Fruit fly (Drosophila melanogaster) whole organism, embryonic: ENCODE results near the gene tsl.
A peak's percentile ranks its signal among the peaks of the same experiment; 100 is the strongest.

Source experiments
- Ada2b ChIP-seq: fragments of 200-800 bp; sonication (Bioruptor generic); IDR thresholded peaks from 2 replicates; pipeline ENCODE4 v1.3.6; 2022; ENCODE audit warnings: missing biosample characterization, missing genetic modification characterization
- Asciz ChIP-seq: fragments of 200-800 bp; sonication (Bioruptor generic); optimal IDR thresholded peaks from 2 replicates; lab custom pipeline; 2017; ENCODE audit warnings: missing biosample characterization, mild to moderate bottlenecking, missing genetic modification characterization, missing genetic modification reagents
- CG10267 ChIP-seq: fragments of 200-800 bp; sonication (Bioruptor generic); optimal IDR thresholded peaks from 2 replicates; lab custom pipeline; 2018; ENCODE audit warnings: missing biosample characterization, mild to moderate bottlenecking, missing genetic modification characterization, moderate library complexity
- CG10321 ChIP-seq: fragments of 200-800 bp; sonication (Bioruptor generic); IDR thresholded peaks from 2 replicates; pipeline ENCODE4 v1.3.6; 2022; ENCODE audit warnings: missing biosample characterization, missing genetic modification characterization
- CG11504 ChIP-seq: fragments of 200-800 bp; sonication (Bioruptor generic); optimal IDR thresholded peaks from 3 replicates; lab custom pipeline; 2019; ENCODE audit warnings: missing biosample characterization, mild to moderate bottlenecking, missing genetic modification characterization, moderate library complexity
- CG1233 ChIP-seq: fragments of 200-800 bp; sonication (Bioruptor generic); optimal IDR thresholded peaks from 4 replicates; lab custom pipeline; 2018; ENCODE audit warnings: missing biosample characterization, mild to moderate bottlenecking, missing genetic modification characterization
- CG15479 ChIP-seq: fragments of 200-800 bp; sonication (Bioruptor generic); optimal IDR thresholded peaks from 3 replicates; lab custom pipeline; 2019; ENCODE audit warnings: missing biosample characterization, mild to moderate bottlenecking, missing genetic modification characterization, moderate library complexity
- CG15696 ChIP-seq: fragments of 200-800 bp; sonication (Bioruptor generic); optimal IDR thresholded peaks from 2 replicates; lab custom pipeline; 2019; ENCODE audit warnings: missing biosample characterization, mild to moderate bottlenecking, missing genetic modification characterization, moderate library complexity
- CG1603 ChIP-seq: fragments of 200-800 bp; sonication (Bioruptor generic); optimal IDR thresholded peaks from 2 replicates; lab custom pipeline; 2019; ENCODE audit warnings: missing biosample characterization, mild to moderate bottlenecking, missing genetic modification characterization, moderate library complexity
- CG18262 ChIP-seq: fragments of 200-800 bp; optimal IDR thresholded peaks from 3 replicates; lab custom pipeline; 2019; ENCODE audit warnings: missing biosample characterization, mild to moderate bottlenecking, missing genetic modification characterization, moderate library complexity
- CG1832 ChIP-seq: fragments of 200-800 bp; sonication (Bioruptor generic); optimal IDR thresholded peaks from 2 replicates; lab custom pipeline; 2017; ENCODE audit warnings: missing biosample characterization, mild to moderate bottlenecking, missing genetic modification characterization, inconsistent platforms
- CG2199 ChIP-seq: fragments of 200-800 bp; sonication (Bioruptor generic); IDR thresholded peaks from 3 replicates; pipeline ENCODE4 v1.3.6; 2022; ENCODE audit warnings: missing biosample characterization, missing genetic modification characterization
- CG2712 ChIP-seq: fragments of 200-800 bp; optimal IDR thresholded peaks from 3 replicates; lab custom pipeline; 2019; ENCODE audit warnings: missing biosample characterization, mild to moderate bottlenecking, missing genetic modification characterization, moderate library complexity
- CG33557 ChIP-seq: fragments of 200-800 bp; sonication (Bioruptor generic); optimal IDR thresholded peaks from 2 replicates; lab custom pipeline; 2019; ENCODE audit warnings: missing biosample characterization, mild to moderate bottlenecking, missing genetic modification characterization, moderate library complexity
- CG8359 ChIP-seq: fragments of 200-800 bp; sonication (Bioruptor generic); optimal IDR thresholded peaks from 2 replicates; lab custom pipeline; 2017; ENCODE audit warnings: missing biosample characterization, mild to moderate bottlenecking, missing genetic modification characterization, borderline replicate concordance
- CG8924 ChIP-seq: fragments of 200-800 bp; optimal IDR thresholded peaks from 3 replicates; lab custom pipeline; 2019; ENCODE audit warnings: missing biosample characterization, mild to moderate bottlenecking, missing genetic modification characterization, moderate library complexity
- D ChIP-seq, 2 experiments: fragments of 200-800 bp in 1 of 2; fragments of >200 bp in 1 of 2; sonication (Bioruptor generic) in 1 of 2; optimal IDR thresholded peaks; 2 replicates in 1 of 2; 3 replicates in 1 of 2; lab custom pipeline; 2017; ENCODE audit warnings: mild to moderate bottlenecking in 1 of 2, missing biosample characterization in 1 of 2, missing genetic modification characterization in 1 of 2, missing genetic modification reagents in 1 of 2
- D19A ChIP-seq: fragments of 200-800 bp; optimal IDR thresholded peaks from 3 replicates; lab custom pipeline; 2019; ENCODE audit warnings: missing biosample characterization, mild to moderate bottlenecking, missing genetic modification characterization, moderate library complexity
- Ets65A ChIP-seq: fragments of 200-800 bp; sonication (Bioruptor generic); peaks from one replicate; lab custom pipeline; 2016; ENCODE audit warnings: missing biosample characterization, missing genetic modification characterization
- PHDP ChIP-seq: fragments of 200-800 bp; sonication (Bioruptor generic); optimal IDR thresholded peaks from 3 replicates; lab custom pipeline; 2018; ENCODE audit warnings: missing biosample characterization, mild to moderate bottlenecking, missing genetic modification characterization, moderate library complexity
- Sox100B ChIP-seq: fragments of 200-800 bp; sonication (Bioruptor generic); optimal IDR thresholded peaks from 3 replicates; lab custom pipeline; 2018; ENCODE audit warnings: missing biosample characterization, mild to moderate bottlenecking, missing genetic modification characterization
- Sry-β ChIP-seq: fragments of 200-800 bp; sonication (Bioruptor generic); optimal IDR thresholded peaks from 2 replicates; lab custom pipeline; 2018; ENCODE audit warnings: missing biosample characterization, mild to moderate bottlenecking, missing genetic modification characterization, moderate library complexity
- Xrp1 ChIP-seq: fragments of 200-800 bp; sonication (Bioruptor generic); IDR thresholded peaks from 2 replicates; pipeline ENCODE4 v1.3.6; 2022; ENCODE audit warnings: missing biosample characterization, missing genetic modification characterization
- bigmax ChIP-seq: fragments of 200-800 bp; sonication (Bioruptor generic); optimal IDR thresholded peaks from 2 replicates; lab custom pipeline; 2018; ENCODE audit warnings: missing biosample characterization, mild to moderate bottlenecking, missing genetic modification characterization
- chif ChIP-seq, 2 experiments: fragments of 200-800 bp; sonication (Bioruptor generic); optimal IDR thresholded peaks; 3 replicates each; lab custom pipeline; 2016; ENCODE audit warnings: missing biosample characterization in 2 of 2, missing genetic modification characterization in 2 of 2
- chm ChIP-seq: fragments of 200-800 bp; sonication (Bioruptor generic); IDR thresholded peaks from 2 replicates; pipeline ENCODE4 v1.3.6; 2022; ENCODE audit warnings: missing biosample characterization, missing genetic modification characterization
- crol ChIP-seq: fragments of 200-800 bp; sonication (Bioruptor generic); IDR thresholded peaks from 2 replicates; pipeline ENCODE4 v1.3.6; 2022; ENCODE audit warnings: missing biosample characterization, missing genetic modification characterization
- dmrt99B ChIP-seq: fragments of 200-800 bp; sonication (Bioruptor generic); optimal IDR thresholded peaks from 2 replicates; lab custom pipeline; 2018; ENCODE audit warnings: missing biosample characterization, mild to moderate bottlenecking, missing genetic modification characterization, moderate library complexity
- fd96Cb ChIP-seq: fragments of 200-800 bp; sonication (Bioruptor generic); optimal IDR thresholded peaks from 2 replicates; lab custom pipeline; 2018; ENCODE audit warnings: missing biosample characterization, mild to moderate bottlenecking, missing genetic modification characterization, moderate library complexity
- gce ChIP-seq: fragments of 200-800 bp; sonication (Bioruptor generic); IDR thresholded peaks from 3 replicates; pipeline ENCODE4 v1.3.6; 2022; ENCODE audit warnings: missing biosample characterization, missing genetic modification characterization
- lbe ChIP-seq: fragments of 200-800 bp; sonication (Bioruptor generic); optimal IDR thresholded peaks from 2 replicates; lab custom pipeline; 2016; ENCODE audit warnings: missing biosample characterization, mild to moderate bottlenecking, missing genetic modification characterization
- lola ChIP-seq, 3 experiments: fragments of >200 bp in 2 of 3; fragments of 200-800 bp in 1 of 3; sonication (Bioruptor generic) in 1 of 3; optimal IDR thresholded peaks; 2 replicates each; lab custom pipeline; 2017 to 2019; ENCODE audit warnings: missing biosample characterization in 3 of 3, missing genetic modification characterization in 3 of 3, mild to moderate bottlenecking in 1 of 3, moderate library complexity in 1 of 3
- nom ChIP-seq: fragments of 200-800 bp; sonication (Bioruptor generic); optimal IDR thresholded peaks from 2 replicates; lab custom pipeline; 2017; ENCODE audit warnings: missing biosample characterization, missing genetic modification characterization, mild to moderate bottlenecking, moderate library complexity, missing genetic modification reagents
- sima ChIP-seq: fragments of 200-800 bp; sonication (Bioruptor generic); optimal IDR thresholded peaks from 2 replicates; lab custom pipeline; 2016; ENCODE audit warnings: missing biosample characterization, missing genetic modification characterization
- stwl ChIP-seq: fragments of 200-800 bp; sonication (Bioruptor generic); optimal IDR thresholded peaks from 3 replicates; lab custom pipeline; 2018; ENCODE audit warnings: missing biosample characterization, mild to moderate bottlenecking, missing genetic modification characterization, moderate library complexity
- tap ChIP-seq: fragments of 200-800 bp; optimal IDR thresholded peaks from 3 replicates; lab custom pipeline; 2019; ENCODE audit warnings: missing biosample characterization, mild to moderate bottlenecking, missing genetic modification characterization, moderate library complexity
- wdn ChIP-seq: fragments of 200-800 bp; sonication (Bioruptor generic); IDR thresholded peaks from 2 replicates; pipeline ENCODE4 v1.3.6; 2022; ENCODE audit warnings: missing biosample characterization, missing genetic modification characterization
- wek ChIP-seq: fragments of 200-800 bp; sonication (Bioruptor generic); optimal IDR thresholded peaks from 3 replicates; lab custom pipeline; 2018; ENCODE audit warnings: missing biosample characterization, mild to moderate bottlenecking, missing genetic modification characterization, moderate library complexity
- z ChIP-seq: fragments of 200-800 bp; sonication (Bioruptor generic); IDR thresholded peaks from 3 replicates; pipeline ENCODE4 v1.3.6; 2022; ENCODE audit warnings: missing biosample characterization, missing genetic modification characterization

tsl gene

DNA sequence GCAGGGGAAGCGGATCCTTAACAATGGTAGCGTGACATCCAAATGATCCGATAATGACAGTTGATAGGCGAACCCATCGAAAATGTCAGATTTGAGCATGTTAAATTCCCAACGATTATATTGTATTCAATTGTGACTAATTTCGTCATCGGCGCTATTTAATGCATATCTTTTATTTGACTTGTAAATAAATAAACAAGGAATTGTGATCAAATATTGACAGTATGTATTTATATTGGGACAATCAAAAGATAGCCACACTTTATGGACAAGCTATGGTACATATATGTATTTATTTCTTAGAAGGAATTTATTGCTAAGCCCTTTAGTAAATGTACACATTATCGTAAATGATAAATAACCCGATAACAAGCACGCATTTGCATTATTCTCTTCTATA, 42.8 kb upstream of the tsl start (continued):
- TF ChIP-seq PHDP (tag; lab: Kevin White, UChicago): peak; percentile 15
- peak; percentile 93 for TF ChIP-seq CG15696 (tag; lab: Kevin White, UChicago)
- TF ChIP-seq wdn: no peak
- peak in 1 of 3 experiments; percentile 41 for TF ChIP-seq lola (GFP tag; optimal IDR thresholded peaks at IDR 0.05; lab: Kevin White, UChicago)
- TF ChIP-seq lbe (GFP tag; lab: Kevin White, UChicago): no peak
- peak; percentile 50 for TF ChIP-seq CG10267 (tag; lab: Kevin White, UChicago)
- peak; percentile 37 for TF ChIP-seq dmrt99B (tag; lab: Kevin White, UChicago)
- TF ChIP-seq Asciz (GFP tag; lab: Kevin White, UChicago): peak; percentile 58
- TF ChIP-seq D19A (tag; lab: Kevin White, UChicago): peak; percentile 18
- TF ChIP-seq Sox100B (GFP tag; lab: Kevin White, UChicago): peak; percentile 38
- peak; percentile 27 for TF ChIP-seq fd96Cb (tag; lab: Kevin White, UChicago)
- no peak for TF ChIP-seq chif (GFP tag; optimal IDR thresholded peaks at IDR 0.05; lab: Kevin White, UChicago)
- TF ChIP-seq gce (GFP tag; lab: Robert Waterston, UW): no peak
- TF ChIP-seq CG8924 (tag; lab: Kevin White, UChicago): peak; percentile 22
- TF ChIP-seq stwl (tag; lab: Kevin White, UChicago): peak; percentile 36
- peak; percentile 18 for TF ChIP-seq CG11504 (tag; lab: Kevin White, UChicago)
- peak; percentile 35; the same call in 1 of the 2 replicates for TF ChIP-seq chm (GFP tag; lab: Robert Waterston, UW)
- TF ChIP-seq CG1233 (GFP tag; lab: Kevin White, UChicago): peak; percentile 61
- TF ChIP-seq CG18262: peak; percentile 31
- TF ChIP-seq wek (GFP tag; lab: Kevin White, UChicago): no peak
- TF ChIP-seq CG33557 (GFP tag; lab: Kevin White, UChicago): peak; percentile 70
- TF ChIP-seq CG1603 (tag; lab: Kevin White, UChicago): peak; percentile 2
- TF ChIP-seq CG8359: peak; percentile 67
- TF ChIP-seq CG2712 (tag; lab: Kevin White, UChicago): peak; percentile 0
- peak; percentile 26 for TF ChIP-seq tap (tag; lab: Kevin White, UChicago)
- TF ChIP-seq, all 482 proteins: peak for 48

DNA sequence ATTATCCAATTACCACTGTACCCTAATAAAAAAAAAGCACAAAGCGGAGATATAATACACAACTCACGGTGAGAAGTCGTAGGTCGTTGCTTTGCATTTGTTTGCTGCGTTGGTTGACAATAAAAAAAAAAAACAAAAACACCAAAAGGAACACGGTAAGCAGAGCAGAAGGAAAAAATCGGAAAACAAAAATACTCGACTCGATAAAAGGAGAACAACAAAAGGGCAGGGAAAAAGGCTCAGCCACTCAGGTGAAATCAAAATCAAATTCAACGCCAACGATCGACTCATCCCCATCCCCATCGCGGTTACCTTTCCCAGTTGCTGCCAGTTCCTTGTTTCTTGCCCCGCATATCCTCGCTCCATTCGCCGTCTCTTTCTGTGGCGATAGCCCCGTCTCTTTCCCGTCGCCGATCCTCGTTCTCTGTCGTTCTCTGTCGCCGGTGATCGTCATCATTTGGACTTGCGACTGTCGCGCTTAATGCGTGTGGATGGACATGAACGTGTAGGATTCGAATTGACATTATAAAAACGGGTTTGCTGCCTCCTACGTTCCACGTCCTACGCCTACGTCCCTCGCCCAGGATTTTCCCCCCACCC, 42.2 kb upstream of the tsl start:
- TF ChIP-seq Xrp1 (GFP tag; lab: Robert Waterston, UW) (no peak), sima (GFP tag; lab: Kevin White, UChicago) (no peak), Ada2b (GFP tag; lab: Robert Waterston, UW) (0 out of 2 replicates have a peak, but pooled peaks have one; percentile 3), z (GFP tag; lab: Robert Waterston, UW) (peak; percentile 63; the same call in 2 of the 3 replicates), nom (GFP tag; lab: Kevin White, UChicago) (peak; percentile 88), Sry-β (no peak), CG15479 (peak; percentile 10), CG1832 (GFP tag; lab: Kevin White, UChicago) (peak; percentile 76), bigmax (GFP tag; lab: Kevin White, UChicago) (no peak), CG10321 (GFP tag; lab: Robert Waterston, UW) (peak; percentile 50; the same call in 1 of the 2 replicates), D (optimal IDR thresholded peaks at IDR 0.05; lab: Kevin White, UChicago) (peak; percentile 87), D (GFP tag; optimal IDR thresholded peaks at IDR 0.05; lab: Kevin White, UChicago) (no peak), Ets65A (GFP tag; lab: Kevin White, UChicago) (peak; percentile 62), crol (GFP tag; lab: Robert Waterston, UW) (peak; percentile 89), CG2199 (GFP tag; lab: Robert Waterston, UW) (0 out of 3 replicates have a peak, but pooled peaks have one; percentile 43)
